Worm (Caenorhabditis elegans) whole organism, L2 larva: ENCODE data around the gene F10G7.10.

Experiments used
- C34F6.9 ChIP-seq: fragments of 150-350 bp; optimal IDR thresholded peaks from 2 replicates; lab custom pipeline; 2014; ENCODE audit warnings: missing biosample characterization, missing genetic modification characterization
- F13H6.1 ChIP-seq: sonication (generic microtip); optimal IDR thresholded peaks from 2 replicates; lab custom pipeline; 2016; ENCODE audit warnings: missing genetic modification characterization, missing compliant biosample characterization
- R02D3.7 ChIP-seq: fragments of 150-350 bp; optimal IDR thresholded peaks from 2 replicates; lab custom pipeline; 2014; ENCODE audit warnings: missing biosample characterization, missing genetic modification characterization
- Y55F3AM.14 ChIP-seq: fragments of 200-800 bp; sonication (Bioruptor generic); optimal IDR thresholded peaks from 2 replicates; lab custom pipeline; 2018; ENCODE audit warnings: mild to moderate bottlenecking, missing genetic modification characterization, missing compliant biosample characterization
- ZK546.5 ChIP-seq: sonication (generic microtip); optimal IDR thresholded peaks from 2 replicates; lab custom pipeline; 2017; ENCODE audit warnings: missing biosample characterization, missing genetic modification characterization
- alr-1 ChIP-seq: fragments of 150-350 bp; optimal IDR thresholded peaks from 2 replicates; lab custom pipeline; 2014; ENCODE audit warnings: missing biosample characterization, missing genetic modification characterization
- aly-2 ChIP-seq: fragments of 150-350 bp; optimal IDR thresholded peaks from 2 replicates; lab custom pipeline; 2014; ENCODE audit warnings: missing biosample characterization, missing genetic modification characterization
- blmp-1 ChIP-seq: sonication (generic microtip); optimal IDR thresholded peaks from 2 replicates; lab custom pipeline; 2017; ENCODE audit warnings: missing genetic modification characterization, mild to moderate bottlenecking, missing compliant biosample characterization, antibody characterized with exemption, moderate library complexity; ENCODE audit not compliant: insufficient read depth
- ceh-16 ChIP-seq: fragments of 150-350 bp; optimal IDR thresholded peaks from 2 replicates; lab custom pipeline; 2014; ENCODE audit warnings: missing biosample characterization, missing genetic modification characterization
- ceh-82 ChIP-seq: fragments of 150-350 bp; optimal IDR thresholded peaks from 2 replicates; lab custom pipeline; 2014; ENCODE audit warnings: missing biosample characterization, missing genetic modification characterization
- crh-2 ChIP-seq: sonication (generic microtip); optimal IDR thresholded peaks from 2 replicates; lab custom pipeline; 2017; ENCODE audit warnings: missing biosample characterization, missing genetic modification characterization
- egl-27 ChIP-seq: sonication (generic microtip); optimal IDR thresholded peaks from 3 replicates; lab custom pipeline; 2017; ENCODE audit warnings: missing biosample characterization, missing genetic modification reagents, missing genetic modification characterization
- fos-1 ChIP-seq: fragments of 150-350 bp; optimal IDR thresholded peaks from 2 replicates; lab custom pipeline; 2014; ENCODE audit warnings: missing biosample characterization, missing genetic modification characterization
- gmeb-1 ChIP-seq: fragments of 150-350 bp; optimal IDR thresholded peaks from 2 replicates; lab custom pipeline; 2014; ENCODE audit warnings: missing biosample characterization, missing genetic modification characterization
- lin-11 ChIP-seq: fragments of 150-350 bp; sonication (generic microtip); optimal IDR thresholded peaks from 2 replicates; lab custom pipeline; 2014; ENCODE audit warnings: missing biosample characterization, missing genetic modification characterization, inconsistent platforms, mixed read lengths
- lin-13 ChIP-seq: fragments of 150-350 bp; optimal IDR thresholded peaks from 2 replicates; lab custom pipeline; 2014; ENCODE audit warnings: missing biosample characterization, missing genetic modification reagents, missing genetic modification characterization
- lsy-2 ChIP-seq, 2 experiments: fragments of 150-350 bp in 1 of 2; sonication (generic microtip) in 1 of 2; optimal IDR thresholded peaks; 2 replicates each; lab custom pipeline; 2014 to 2017; ENCODE audit warnings: missing biosample characterization in 2 of 2, missing genetic modification characterization in 2 of 2
- mab-5 ChIP-seq: fragments of 150-350 bp; optimal IDR thresholded peaks from 2 replicates; lab custom pipeline; 2014; ENCODE audit warnings: missing biosample characterization, missing genetic modification characterization
- mbf-1 ChIP-seq: sonication (generic microtip); optimal IDR thresholded peaks from 2 replicates; lab custom pipeline; 2017; ENCODE audit warnings: missing biosample characterization, missing genetic modification characterization
- mdl-1 ChIP-seq, 2 experiments: fragments of 150-350 bp in 1 of 2; sonication (generic microtip) in 1 of 2; optimal IDR thresholded peaks; 2 replicates each; lab custom pipeline; 2017; ENCODE audit warnings: missing biosample characterization in 2 of 2, missing genetic modification characterization in 2 of 2
- nhr-10 ChIP-seq: sonication (generic microtip); optimal IDR thresholded peaks from 2 replicates; lab custom pipeline; 2017; ENCODE audit warnings: missing biosample characterization, missing genetic modification characterization
- nhr-11 ChIP-seq: fragments of 150-350 bp; optimal IDR thresholded peaks from 2 replicates; lab custom pipeline; 2014; ENCODE audit warnings: missing biosample characterization, missing genetic modification characterization
- nhr-129 ChIP-seq: fragments of 150-350 bp; optimal IDR thresholded peaks from 2 replicates; lab custom pipeline; 2014; ENCODE audit warnings: missing biosample characterization, missing genetic modification characterization
- nhr-21 ChIP-seq: fragments of 150-350 bp; optimal IDR thresholded peaks from 2 replicates; lab custom pipeline; 2014; ENCODE audit warnings: missing biosample characterization, missing genetic modification characterization
- nhr-23 ChIP-seq: fragments of 150-350 bp; optimal IDR thresholded peaks from 2 replicates; lab custom pipeline; 2014; ENCODE audit warnings: missing biosample characterization, missing genetic modification reagents, missing genetic modification characterization
- nhr-237 ChIP-seq: fragments of 150-350 bp; optimal IDR thresholded peaks from 2 replicates; lab custom pipeline; 2014; ENCODE audit warnings: missing biosample characterization, missing genetic modification characterization
- nhr-25 ChIP-seq: fragments of 150-350 bp; sonication (generic microtip); optimal IDR thresholded peaks from 3 replicates; lab custom pipeline; 2014; ENCODE audit warnings: missing biosample characterization, missing genetic modification characterization
- sem-4 ChIP-seq: fragments of 150-350 bp; optimal IDR thresholded peaks from 2 replicates; lab custom pipeline; 2014; ENCODE audit warnings: missing biosample characterization, missing genetic modification reagents, missing genetic modification characterization
- skn-1 ChIP-seq: sonication (generic microtip); optimal IDR thresholded peaks from 2 replicates; lab custom pipeline; 2017; ENCODE audit warnings: missing biosample characterization, missing genetic modification characterization
- sma-3 ChIP-seq: sonication (generic microtip); optimal IDR thresholded peaks from 2 replicates; lab custom pipeline; 2016; ENCODE audit warnings: missing genetic modification reagents, missing genetic modification characterization, missing compliant biosample characterization
- sma-9 ChIP-seq, 2 experiments: fragments of 150-350 bp in 1 of 2; sonication (generic microtip) in 1 of 2; optimal IDR thresholded peaks; 2 replicates each; lab custom pipeline; 2014 to 2016; ENCODE audit warnings: missing genetic modification characterization in 2 of 2, mild to moderate bottlenecking in 1 of 2, missing biosample characterization in 1 of 2, missing compliant biosample characterization in 1 of 2, missing genetic modification reagents in 1 of 2, moderate library complexity in 1 of 2
- snpc-4 ChIP-seq: fragments of 150-350 bp; optimal IDR thresholded peaks from 2 replicates; lab custom pipeline; 2014; ENCODE audit warnings: missing biosample characterization, missing genetic modification characterization
- unc-39 ChIP-seq: fragments of 150-350 bp; optimal IDR thresholded peaks from 2 replicates; lab custom pipeline; 2014; ENCODE audit warnings: missing biosample characterization, missing genetic modification characterization
- unc-55 ChIP-seq: fragments of 150-350 bp; sonication (generic microtip); optimal IDR thresholded peaks from 3 replicates; lab custom pipeline; 2014; ENCODE audit warnings: missing biosample characterization, missing genetic modification reagents, missing genetic modification characterization
- unc-62 ChIP-seq: fragments of 150-350 bp; optimal IDR thresholded peaks from 2 replicates; lab custom pipeline; 2014; ENCODE audit warnings: missing biosample characterization, missing genetic modification reagents, missing genetic modification characterization
- ztf-1 ChIP-seq: fragments of 200-800 bp; sonication (Bioruptor generic); conservative IDR thresholded peaks from 2 replicates; pipeline ENCODE4 v1.3.6; 2022; ENCODE audit warnings: missing genetic modification characterization, missing compliant biosample characterization
- ztf-4 ChIP-seq: fragments of 150-350 bp; optimal IDR thresholded peaks from 2 replicates; lab custom pipeline; 2014; ENCODE audit warnings: missing biosample characterization, missing genetic modification characterization

Gene F10G7.10

DNA sequence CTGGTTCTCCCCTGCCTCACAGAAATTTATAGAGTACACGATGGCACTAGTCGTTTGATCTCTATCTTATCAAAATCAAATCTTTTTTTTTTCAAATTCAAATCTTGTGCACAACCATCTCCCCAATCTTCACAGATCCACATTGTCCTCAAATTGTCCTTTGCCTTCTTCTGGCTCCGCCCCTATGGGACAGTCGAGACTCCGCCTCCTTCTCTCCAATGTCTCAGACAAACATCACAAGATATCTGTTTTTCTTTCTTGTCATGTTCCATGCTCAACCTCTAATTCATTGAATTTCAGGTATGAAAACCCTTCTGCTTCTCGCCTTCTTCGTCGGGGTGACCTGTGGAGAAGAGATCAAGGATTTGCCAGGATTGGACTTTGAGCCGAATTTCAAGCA is 11.3 kb upstream of the F10G7.10 start, which contains the start of gene ctsa-1.1:
TSS of gene ctsa-1.1 (plus strand) at position 301 of the 400 bp plus-strand sequence.
- no peak for TF ChIP-seq nhr-10 (tag; lab: Kevin White, UChicago)
- no peak for TF ChIP-seq lin-13 (GFP tag; lab: Kevin White, UChicago)
- no peak for TF ChIP-seq alr-1
- no peak for TF ChIP-seq gmeb-1 (tag; lab: Kevin White, UChicago)
- TF ChIP-seq, all 48 proteins: peak for 0

DNA sequence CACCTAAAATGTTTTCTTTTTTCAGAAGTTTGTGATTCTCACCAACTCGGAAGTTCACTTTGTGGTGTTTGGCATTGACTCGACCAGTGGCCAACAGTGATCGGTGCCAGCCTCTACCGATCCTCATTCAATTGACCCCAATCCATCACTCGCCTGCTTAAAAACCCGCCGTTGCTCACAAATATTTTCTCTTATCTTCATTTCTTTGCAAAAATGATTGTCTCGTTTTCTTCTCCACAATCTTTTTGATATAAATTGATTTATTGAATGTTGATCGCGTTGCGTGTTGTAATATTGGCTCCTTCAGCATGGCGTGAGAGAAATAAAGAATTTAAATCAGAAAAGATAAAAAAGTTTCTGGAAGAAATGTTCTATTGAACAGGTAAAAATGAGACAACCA is 10.5 kb upstream of the F10G7.10 start:
- TF ChIP-seq lsy-2 (tag; optimal IDR thresholded peaks at IDR 0.05; lab: Kevin White, UChicago) (peak in 1 of 2 experiments; percentile 33), ceh-82 (tag; lab: Kevin White, UChicago) (no peak), sma-3 (no peak), ztf-4 (no peak), mab-5 (tag; lab: Kevin White, UChicago) (peak; percentile 30), C34F6.9 (tag; lab: Kevin White, UChicago) (peak; percentile 26), snpc-4 (tag; lab: Kevin White, UChicago) (no peak), nhr-11 (tag; lab: Kevin White, UChicago) (no peak), mbf-1 (tag; lab: Kevin White, UChicago) (no peak), sma-9 (GFP tag; optimal IDR thresholded peaks at IDR 0.05; lab: Kevin White, UChicago) (peak; percentile 45), sma-9 (tag; optimal IDR thresholded peaks at IDR 0.05; lab: Kevin White, UChicago) (no peak), nhr-237 (no peak), skn-1 (tag; lab: Kevin White, UChicago) (no peak), crh-2 (tag; lab: Kevin White, UChicago) (no peak), mdl-1 (tag; optimal IDR thresholded peaks at IDR 0.05; lab: Kevin White, UChicago) (no peak), ZK546.5 (no peak), egl-27 (no peak), F13H6.1 (tag; lab: Kevin White, UChicago) (peak; percentile 28), aly-2 (no peak), ceh-16 (tag; lab: Kevin White, UChicago) (no peak), nhr-129 (tag; lab: Kevin White, UChicago) (no peak)

DNA sequence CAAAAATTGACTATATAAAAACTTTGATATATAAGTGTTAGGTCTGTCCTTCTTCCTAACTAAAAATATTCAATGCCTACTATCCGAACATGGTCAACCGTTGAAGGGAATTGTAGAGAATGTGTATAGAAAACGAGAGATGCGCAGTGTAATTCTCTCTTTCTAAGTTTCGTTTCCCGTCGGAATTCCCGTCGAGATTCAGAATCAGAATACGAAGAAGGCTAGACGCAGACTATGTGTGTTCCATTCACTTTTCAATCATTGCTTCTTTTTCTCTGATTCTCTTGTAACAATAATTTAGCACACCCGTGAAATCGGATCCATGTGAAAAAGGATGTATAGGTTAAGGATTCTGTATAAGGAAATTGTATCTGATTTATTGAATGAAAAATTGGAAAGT is 8.4 kb upstream of the F10G7.10 start:
- TF ChIP-seq Y55F3AM.14 (GFP tag; lab: Kevin White, UChicago), result no peak
- no peak for TF ChIP-seq snpc-4 (tag; lab: Kevin White, UChicago)
- no peak for TF ChIP-seq ceh-82 (tag; lab: Kevin White, UChicago)
- no peak for TF ChIP-seq unc-62 (GFP tag; lab: Kevin White, UChicago)
- TF ChIP-seq nhr-11 (tag; lab: Kevin White, UChicago), result no peak
- no peak for TF ChIP-seq nhr-237
- TF ChIP-seq blmp-1 (tag; lab: Kevin White, UChicago), result peak; percentile 93
- TF ChIP-seq nhr-25 (tag; lab: Kevin White, UChicago), result peak; percentile 10
- TF ChIP-seq crh-2 (tag; lab: Kevin White, UChicago), result no peak
- no peak for TF ChIP-seq mdl-1 (tag; optimal IDR thresholded peaks at IDR 0.05; lab: Kevin White, UChicago)

DNA sequence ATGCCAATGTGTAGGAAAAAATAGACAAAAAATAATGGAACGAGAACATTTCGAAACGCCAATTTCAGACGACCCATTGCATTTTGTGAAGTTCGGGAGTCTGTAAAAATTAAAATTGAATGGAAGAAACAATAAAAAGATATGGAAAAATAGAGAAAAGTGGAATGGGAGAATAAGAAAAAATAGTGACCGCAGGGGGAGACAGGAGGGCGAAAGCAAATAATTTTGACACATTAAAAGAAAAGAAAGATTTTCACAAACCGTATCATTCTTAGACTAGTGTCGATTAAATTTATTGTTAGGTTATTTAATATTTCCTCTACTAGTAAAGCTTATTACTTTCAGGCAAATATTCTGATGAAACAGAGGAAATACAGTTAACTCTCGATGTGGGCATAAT is 7.8 kb upstream of the F10G7.10 start, which contains the start of gene F41C3.11:
TSS of gene F41C3.11 (minus strand) at position 101 of the 400 bp plus-strand sequence.
- TF ChIP-seq fos-1 (tag; lab: Kevin White, UChicago), result no peak

DNA sequence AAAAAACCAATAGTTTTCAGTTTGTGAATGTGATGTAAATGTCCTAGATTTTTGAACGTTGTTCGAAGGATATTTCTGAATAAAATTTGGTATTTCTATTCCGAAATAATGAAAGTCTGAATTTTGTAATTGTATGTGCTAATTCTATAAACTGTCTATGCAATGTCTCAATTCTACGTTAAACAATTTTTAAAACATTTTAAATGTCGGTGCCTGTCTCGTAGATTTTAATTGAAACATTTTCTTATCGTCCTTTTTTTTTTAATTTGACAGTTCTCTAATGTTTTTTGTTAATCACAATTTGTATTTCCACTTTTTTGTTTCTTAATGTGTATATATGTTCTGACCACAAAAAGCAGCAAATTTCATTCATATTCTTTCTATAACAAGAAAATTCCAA is 3.7 kb upstream of the F10G7.10 start, which contains the start of gene F41C3.7:
TSS of gene F41C3.7 (plus strand) at position 301 of the 400 bp plus-strand sequence.
- no peak for TF ChIP-seq nhr-237
- TF ChIP-seq alr-1, result no peak
- no peak for TF ChIP-seq unc-39 (tag; lab: Kevin White, UChicago)
- no peak for TF ChIP-seq ztf-1 (GFP tag; lab: Robert Waterston, UW)
- no peak for TF ChIP-seq Y55F3AM.14 (GFP tag; lab: Kevin White, UChicago)
- no peak for TF ChIP-seq lin-11 (tag; lab: Kevin White, UChicago)
- TF ChIP-seq C34F6.9 (tag; lab: Kevin White, UChicago), result no peak
- TF ChIP-seq nhr-23 (tag; lab: Kevin White, UChicago), result no peak
- no peak for TF ChIP-seq sma-9 (GFP tag; optimal IDR thresholded peaks at IDR 0.05; lab: Kevin White, UChicago)
- no peak for TF ChIP-seq sma-9 (tag; optimal IDR thresholded peaks at IDR 0.05; lab: Kevin White, UChicago)
- no peak for TF ChIP-seq mdl-1 (tag; optimal IDR thresholded peaks at IDR 0.05; lab: Kevin White, UChicago)
- no peak for TF ChIP-seq egl-27
- no peak for TF ChIP-seq R02D3.7
- TF ChIP-seq unc-55 (GFP tag; lab: Kevin White, UChicago), result no peak
- TF ChIP-seq mab-5 (tag; lab: Kevin White, UChicago), result no peak
- no peak for TF ChIP-seq sem-4
- TF ChIP-seq ZK546.5, result no peak
- TF ChIP-seq nhr-21 (tag; lab: Kevin White, UChicago), result no peak
- TF ChIP-seq mbf-1 (tag; lab: Kevin White, UChicago), result no peak
- no peak for TF ChIP-seq lin-13 (GFP tag; lab: Kevin White, UChicago)
- TF ChIP-seq nhr-129 (tag; lab: Kevin White, UChicago), result no peak
